Worm (Caenorhabditis elegans): ENCODE data around the gene nol-10.

DNA sequence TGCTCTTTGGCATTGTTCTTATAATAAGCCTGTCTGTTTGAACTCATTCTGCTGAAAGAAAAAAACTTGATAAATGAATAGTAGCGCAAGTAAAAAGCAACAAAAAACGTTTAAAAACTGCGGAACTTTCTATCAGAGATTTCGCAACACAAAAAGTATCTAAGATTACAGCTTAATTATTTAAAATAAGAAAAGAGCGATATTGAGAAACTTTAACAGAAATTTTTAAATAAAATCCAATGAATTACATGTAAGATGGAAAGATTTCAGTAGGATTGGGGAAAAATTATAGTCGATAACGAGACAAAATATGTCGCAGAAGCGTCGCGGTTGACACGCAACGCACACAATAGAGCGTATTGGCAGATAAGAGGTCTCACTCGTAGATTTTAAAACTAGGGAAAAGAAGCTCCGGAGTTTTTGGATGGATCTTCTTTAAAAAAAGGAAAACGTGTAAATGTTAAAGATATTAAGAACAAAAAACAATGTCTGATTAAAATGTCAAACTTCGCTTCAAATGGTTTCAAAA lies 18.7 kb upstream of the nol-10 start, which contains the start of gene ima-3:
- no peak for TF ChIP-seq him-1 (tag; optimal IDR thresholded peaks at IDR 0.05)
- peak; percentile 27 for TF ChIP-seq W03F9.2 (tag; optimal IDR thresholded peaks at IDR 0.05)
- TF ChIP-seq dao-5 (tag; optimal IDR thresholded peaks at IDR 0.05) = no peak

All from whole organism, L4/young adult.